Worm (Caenorhabditis elegans) whole organism, late embryonic: ENCODE measurements around the gene clec-250.
"Not testable (repeated sequence)": the region's sequence is repeated elsewhere in the genome, so short reads cannot be mapped to it uniquely, and the experiment has no call there.

Experiments used
- C08G9.2 ChIP-seq: sonication (generic microtip); optimal IDR thresholded peaks from 2 replicates; lab custom pipeline; 2016; ENCODE audit warnings: mild to moderate bottlenecking, missing genetic modification characterization, moderate library complexity, missing compliant biosample characterization
- F13H6.1 ChIP-seq: sonication (generic microtip); optimal IDR thresholded peaks from 2 replicates; lab custom pipeline; 2016; ENCODE audit warnings: missing genetic modification characterization, missing compliant biosample characterization
- K02D7.2 ChIP-seq: sonication (generic microtip); optimal IDR thresholded peaks from 2 replicates; lab custom pipeline; 2017; ENCODE audit warnings: mild to moderate bottlenecking, missing genetic modification characterization, missing compliant biosample characterization
- T23F11.4 ChIP-seq: fragments of 200-800 bp; sonication (Bioruptor generic); optimal IDR thresholded peaks from 2 replicates; lab custom pipeline; 2018; ENCODE audit warnings: mild to moderate bottlenecking, missing genetic modification characterization, missing compliant biosample characterization
- ceh-2 ChIP-seq: sonication (generic microtip); optimal IDR thresholded peaks from 2 replicates; lab custom pipeline; 2016; ENCODE audit warnings: missing genotype, missing genetic modification characterization, missing compliant biosample characterization
- ceh-30 ChIP-seq: fragments of 150-350 bp; optimal IDR thresholded peaks from 2 replicates; lab custom pipeline; 2014; ENCODE audit warnings: missing biosample characterization, missing genetic modification characterization
- ceh-31 ChIP-seq: sonication (generic microtip); optimal IDR thresholded peaks from 2 replicates; lab custom pipeline; 2016; ENCODE audit warnings: missing genetic modification characterization, missing compliant biosample characterization
- ceh-34 ChIP-seq: sonication (generic microtip); optimal IDR thresholded peaks from 2 replicates; lab custom pipeline; 2016; ENCODE audit warnings: mild to moderate bottlenecking, missing genetic modification characterization, missing compliant biosample characterization
- ceh-6 ChIP-seq: fragments of 200-800 bp; sonication (Bioruptor generic); optimal IDR thresholded peaks from 2 replicates; lab custom pipeline; 2018; ENCODE audit warnings: mild to moderate bottlenecking, missing genetic modification characterization, missing compliant biosample characterization
- che-1 ChIP-seq: sonication (generic microtip); optimal IDR thresholded peaks from 2 replicates; lab custom pipeline; 2016; ENCODE audit warnings: mild to moderate bottlenecking, missing genetic modification characterization, missing compliant biosample characterization
- dmd-4 ChIP-seq: sonication (generic microtip); optimal IDR thresholded peaks from 2 replicates; lab custom pipeline; 2016; ENCODE audit warnings: borderline replicate concordance, missing genetic modification characterization, missing compliant biosample characterization
- elt-2 ChIP-seq: sonication (generic microtip); optimal IDR thresholded peaks from 2 replicates; lab custom pipeline; 2016; ENCODE audit warnings: missing genetic modification reagents, missing genetic modification characterization, missing compliant biosample characterization
- ets-4 ChIP-seq: sonication (generic microtip); optimal IDR thresholded peaks from 2 replicates; lab custom pipeline; 2016; ENCODE audit warnings: missing genetic modification characterization, missing compliant biosample characterization
- fax-1 ChIP-seq: sonication (generic microtip); optimal IDR thresholded peaks from 2 replicates; lab custom pipeline; 2016; ENCODE audit warnings: missing genotype, missing genetic modification characterization, missing compliant biosample characterization
- fkh-10 ChIP-seq: fragments of 150-350 bp; optimal IDR thresholded peaks from 2 replicates; lab custom pipeline; 2014; ENCODE audit warnings: missing biosample characterization, missing genetic modification reagents, missing genetic modification characterization
- hlh-13 ChIP-seq: fragments of 200-800 bp; sonication (Bioruptor generic); optimal IDR thresholded peaks from 2 replicates; lab custom pipeline; 2018; ENCODE audit warnings: mild to moderate bottlenecking, missing genetic modification characterization, missing compliant biosample characterization
- hlh-15 ChIP-seq: sonication (generic microtip); optimal IDR thresholded peaks from 2 replicates; lab custom pipeline; 2016; ENCODE audit warnings: missing genetic modification characterization, missing compliant biosample characterization
- hlh-6 ChIP-seq: sonication (generic microtip); optimal IDR thresholded peaks from 2 replicates; lab custom pipeline; 2016; ENCODE audit warnings: missing genotype, missing genetic modification characterization, missing compliant biosample characterization
- hlh-8 ChIP-seq: sonication (generic microtip); optimal IDR thresholded peaks from 2 replicates; lab custom pipeline; 2016; ENCODE audit warnings: missing genotype, missing genetic modification characterization, missing compliant biosample characterization
- lim-6 ChIP-seq: sonication (generic microtip); optimal IDR thresholded peaks from 2 replicates; lab custom pipeline; 2016; ENCODE audit warnings: missing genetic modification characterization, missing compliant biosample characterization
- lin-11 ChIP-seq: fragments of 200-800 bp; sonication (Bioruptor generic); optimal IDR thresholded peaks from 2 replicates; lab custom pipeline; 2018; ENCODE audit warnings: mild to moderate bottlenecking, missing genetic modification characterization, missing compliant biosample characterization
- madf-2 ChIP-seq: sonication (generic microtip); optimal IDR thresholded peaks from 2 replicates; lab custom pipeline; 2017; ENCODE audit warnings: missing genetic modification characterization, missing compliant biosample characterization
- nfya-1 ChIP-seq: sonication (generic microtip); optimal IDR thresholded peaks from 2 replicates; lab custom pipeline; 2017; ENCODE audit warnings: missing genetic modification characterization, mild to moderate bottlenecking, missing compliant biosample characterization, antibody characterized with exemption, moderate library complexity
- npax-4 ChIP-seq: sonication (generic microtip); optimal IDR thresholded peaks from 2 replicates; lab custom pipeline; 2016; ENCODE audit warnings: missing genetic modification characterization, missing compliant biosample characterization
- pat-9 ChIP-seq: fragments of 200-800 bp; sonication (Bioruptor generic); optimal IDR thresholded peaks from 2 replicates; lab custom pipeline; 2018; ENCODE audit warnings: mild to moderate bottlenecking, missing genetic modification characterization, moderate library complexity, missing compliant biosample characterization
- pha-2 ChIP-seq: sonication (generic microtip); optimal IDR thresholded peaks from 2 replicates; lab custom pipeline; 2017; ENCODE audit warnings: mild to moderate bottlenecking, missing genetic modification characterization, missing compliant biosample characterization
- pqm-1 ChIP-seq: sonication (generic microtip); optimal IDR thresholded peaks from 2 replicates; lab custom pipeline; 2016; ENCODE audit warnings: missing genetic modification characterization, missing compliant biosample characterization
- pros-1 ChIP-seq: fragments of 150-350 bp; optimal IDR thresholded peaks from 2 replicates; lab custom pipeline; 2014; ENCODE audit warnings: missing biosample characterization, missing genetic modification reagents, missing genetic modification characterization
- ref-2 ChIP-seq: sonication (generic microtip); optimal IDR thresholded peaks from 2 replicates; lab custom pipeline; 2016; ENCODE audit warnings: missing genetic modification characterization, missing compliant biosample characterization
- rnt-1 ChIP-seq: sonication (generic microtip); optimal IDR thresholded peaks from 2 replicates; lab custom pipeline; 2016; ENCODE audit warnings: missing genetic modification characterization, missing compliant biosample characterization
- sox-4 ChIP-seq: sonication (generic microtip); optimal IDR thresholded peaks from 2 replicates; lab custom pipeline; 2017; ENCODE audit warnings: mild to moderate bottlenecking, missing genetic modification characterization, inconsistent platforms, missing compliant biosample characterization
- tbx-7 ChIP-seq: sonication (generic microtip); optimal IDR thresholded peaks from 2 replicates; lab custom pipeline; 2016; ENCODE audit warnings: missing genotype, missing genetic modification characterization, missing compliant biosample characterization
- unc-3 ChIP-seq, 2 experiments: fragments of 200-800 bp in 1 of 2; sonication (Bioruptor generic) in 1 of 2; sonication (generic microtip) in 1 of 2; conservative IDR thresholded peaks in 1 of 2; optimal IDR thresholded peaks in 1 of 2; 2 replicates each; pipeline versions ENCODE4 v1.3.6 to Lab custom; 2016 to 2022; ENCODE audit warnings: missing compliant biosample characterization in 2 of 2, missing genetic modification characterization in 2 of 2, missing genetic modification reagents in 1 of 2
- unc-42 ChIP-seq: sonication (generic microtip); optimal IDR thresholded peaks from 2 replicates; lab custom pipeline; 2016; ENCODE audit warnings: missing genotype, missing genetic modification characterization, missing compliant biosample characterization
- unc-55 ChIP-seq: sonication (generic microtip); optimal IDR thresholded peaks from 2 replicates; lab custom pipeline; 2017; ENCODE audit warnings: missing biosample characterization, missing genetic modification reagents, missing genetic modification characterization
- unc-86 ChIP-seq: sonication (generic microtip); optimal IDR thresholded peaks from 2 replicates; lab custom pipeline; 2016; ENCODE audit warnings: missing genetic modification characterization, missing compliant biosample characterization
- ztf-16 ChIP-seq: sonication (generic microtip); optimal IDR thresholded peaks from 2 replicates; lab custom pipeline; 2017; ENCODE audit warnings: missing genetic modification characterization, missing compliant biosample characterization

clec-250 gene

ce11 chrV:18770623-18771022 is 28.6 kb upstream of the clec-250 start, which contains the start of gene clec-255:
Gene clec-255, minus strand, starts transcription at chrV:18770723.
- TF ChIP-seq hlh-13 (GFP tag; lab: Kevin White, UChicago) (no peak), elt-2 (no peak), che-1 (tag; lab: Kevin White, UChicago) (no peak), C08G9.2 (tag; lab: Kevin White, UChicago) (no peak), fkh-10 (GFP tag; lab: Kevin White, UChicago) (no peak), ceh-30 (no peak), T23F11.4 (GFP tag; lab: Kevin White, UChicago) (no peak), nfya-1 (tag; lab: Kevin White, UChicago) (no peak), lim-6 (tag; lab: Kevin White, UChicago) (no peak), fax-1 (tag; lab: Kevin White, UChicago) (no peak), unc-3 (GFP tag; conservative IDR thresholded peaks at IDR 0.05; lab: Robert Waterston, UW) (no peak), unc-3 (tag; optimal IDR thresholded peaks at IDR 0.05; lab: Kevin White, UChicago) (no peak)

ce11 chrV:18769902-18770301 is 27.9 kb upstream of the clec-250 start:
- TF ChIP-seq fkh-10 (GFP tag; lab: Kevin White, UChicago) (no peak), ceh-30 (no peak), unc-86 (no peak), nfya-1 (tag; lab: Kevin White, UChicago) (no peak), tbx-7 (no peak), sox-4 (tag; lab: Kevin White, UChicago) (no peak), unc-42 (tag; lab: Kevin White, UChicago) (no peak), pros-1 (tag; lab: Kevin White, UChicago) (no peak), pqm-1 (tag; lab: Kevin White, UChicago) (no peak), rnt-1 (tag; lab: Kevin White, UChicago) (no peak), K02D7.2 (no peak)

ce11 chrV:18762044-18762443 is 20.0 kb upstream of the clec-250 start, which contains the start of gene F11D11.22:
Gene F11D11.22, plus strand, starts transcription at chrV:18762344.
- not testable (repeated sequence) for TF ChIP-seq madf-2, hlh-15, ceh-34 (tag; lab: Kevin White, UChicago)

- TF ChIP-seq npax-4 (tag; lab: Kevin White, UChicago) (no peak), ref-2 (no peak), unc-55 (no peak), ceh-30 (no peak), C08G9.2 (tag; lab: Kevin White, UChicago) (no peak), madf-2 (tag; lab: Kevin White, UChicago) (no peak), F13H6.1 (tag; lab: Kevin White, UChicago) (no peak), unc-42 (tag; lab: Kevin White, UChicago) (no peak), dmd-4 (no peak), hlh-6 (tag; lab: Kevin White, UChicago) (no peak), pat-9 (tag; lab: Kevin White, UChicago) (no peak), pha-2 (no peak), lin-11 (tag; lab: Kevin White, UChicago) (no peak), unc-86 (no peak)
These were observed 19.1 kb upstream of the clec-250 start, which contains the start of gene F11D11.4 for ce11 chrV:18761078-18761477. Gene F11D11.4, plus strand, starts transcription at chrV:18761378.

- TF ChIP-seq ceh-6 (GFP tag; lab: Kevin White, UChicago) (no peak), ceh-31 (no peak), ceh-2 (tag; lab: Kevin White, UChicago) (no peak), hlh-8 (tag; lab: Kevin White, UChicago) (no peak), lim-6 (tag; lab: Kevin White, UChicago) (no peak), ztf-16 (no peak), hlh-6 (tag; lab: Kevin White, UChicago) (no peak), pros-1 (tag; lab: Kevin White, UChicago) (no peak), ets-4 (tag; lab: Kevin White, UChicago) (no peak), pat-9 (tag; lab: Kevin White, UChicago) (no peak)
These were observed 18.2 kb upstream of the clec-250 start, which contains the start of gene F11D11.3 for ce11 chrV:18760174-18760573. Gene F11D11.3, minus strand, starts transcription at chrV:18760274.
